Worm (Caenorhabditis elegans): ENCODE measurements around the gene crn-4.

crn-4 gene

DNA sequence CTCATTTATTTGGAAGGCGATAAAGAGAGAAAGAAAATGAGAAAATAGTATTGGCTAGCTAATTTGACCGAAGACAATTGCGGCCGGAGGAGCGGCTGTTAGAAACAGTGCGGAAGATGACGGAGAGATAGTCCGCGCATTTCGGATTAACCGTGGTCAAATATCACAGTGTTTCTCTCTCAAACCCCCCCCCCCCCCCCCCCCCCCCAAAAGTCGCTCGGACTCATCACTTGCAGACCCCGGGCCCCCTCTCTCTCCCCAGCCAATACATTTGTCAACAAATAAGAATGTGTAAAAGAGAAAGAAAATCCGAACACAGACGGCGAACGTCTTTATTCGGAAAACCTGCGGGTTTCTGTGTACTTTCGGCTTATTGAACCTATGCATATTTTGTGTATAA, 43.9 kb upstream of the crn-4 start:
- TF ChIP-seq ets-4 (tag; optimal IDR thresholded peaks at IDR 0.05) (no peak), K09A11.1 (tag; optimal IDR thresholded peaks at IDR 0.05; ENCODE audit: insufficient read depth) (no peak), Y22D7AL.16 (tag; optimal IDR thresholded peaks at IDR 0.05) (no peak), ceh-19 (GFP tag; optimal IDR thresholded peaks at IDR 0.05) (no peak), madf-2 (tag; optimal IDR thresholded peaks at IDR 0.05) (no peak), nfya-1 (tag; optimal IDR thresholded peaks at IDR 0.05) (no peak), K02D7.2 (tag; optimal IDR thresholded peaks at IDR 0.05) (no peak), pqm-1 (tag; optimal IDR thresholded peaks at IDR 0.05) (no peak), C38D4.7 (GFP tag; optimal IDR thresholded peaks at IDR 0.05) (no peak), dve-1 (tag; optimal IDR thresholded peaks at IDR 0.05) (no peak), unc-3 (GFP tag; conservative IDR thresholded peaks at IDR 0.05) (no peak), unc-3 (tag; optimal IDR thresholded peaks at IDR 0.05) (no peak), pat-9 (tag; optimal IDR thresholded peaks at IDR 0.05) (no peak), ceh-18 (tag; optimal IDR thresholded peaks at IDR 0.05) (no peak), gmeb-2 (tag; optimal IDR thresholded peaks at IDR 0.05) (no peak)

DNA sequence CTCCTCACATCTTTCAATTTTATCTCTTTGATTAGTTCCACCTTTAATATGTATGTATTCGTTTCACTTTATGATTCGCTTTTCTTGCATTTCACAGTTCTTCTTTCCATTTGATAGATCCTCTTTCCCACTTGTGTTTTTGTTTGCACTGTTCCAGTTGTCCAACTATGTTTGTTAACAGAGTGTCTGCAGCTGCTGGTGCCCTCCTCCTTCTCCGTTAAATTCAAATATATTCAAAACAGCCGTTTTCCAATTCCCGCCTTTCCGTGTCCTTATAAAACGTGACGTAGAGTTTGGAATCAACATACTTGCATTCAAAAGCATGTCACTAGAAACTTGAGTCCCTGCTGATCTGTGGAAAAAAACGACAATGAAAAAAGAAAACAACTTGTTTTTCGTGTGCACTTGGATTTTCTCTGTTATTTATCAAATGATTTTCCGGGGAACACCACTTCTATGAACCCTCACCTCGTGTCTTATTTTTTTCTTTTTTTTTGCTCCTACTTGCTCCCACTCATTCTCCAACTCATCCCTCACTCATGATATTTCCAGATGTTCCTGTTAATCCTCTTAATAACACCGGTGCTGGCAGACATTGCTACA, 36.4 kb upstream of the crn-4 start, which contains the start of gene T10H10.2:
Gene T10H10.2 (plus strand): TSS at position 553 of the 603 bp plus-strand sequence.
- TF ChIP-seq ceh-22 (tag; optimal IDR thresholded peaks at IDR 0.05) (no peak), tbx-7 (tag; optimal IDR thresholded peaks at IDR 0.05) (no peak), nfya-1 (tag; optimal IDR thresholded peaks at IDR 0.05) (no peak), che-1 (tag; optimal IDR thresholded peaks at IDR 0.05) (no peak), pax-1 (tag; optimal IDR thresholded peaks at IDR 0.05) (no peak), ceh-45 (GFP tag; IDR thresholded peaks at IDR 0.05) (no peak), ahr-1 (tag; optimal IDR thresholded peaks at IDR 0.05) (no peak), ceh-9 (tag; optimal IDR thresholded peaks at IDR 0.05) (no peak), pha-2 (tag; optimal IDR thresholded peaks at IDR 0.05) (no peak), fax-1 (tag; optimal IDR thresholded peaks at IDR 0.05) (no peak), ama-1 (optimal IDR thresholded peaks at IDR 0.05) (no peak), ttx-3 (tag; optimal IDR thresholded peaks at IDR 0.05) (no peak), ceh-24 (tag; optimal IDR thresholded peaks at IDR 0.05) (no peak), hlh-13 (GFP tag; optimal IDR thresholded peaks at IDR 0.05) (no peak), odd-2 (tag; optimal IDR thresholded peaks at IDR 0.05) (no peak), Y22D7AL.16 (tag; optimal IDR thresholded peaks at IDR 0.05) (no peak), hlh-15 (tag; optimal IDR thresholded peaks at IDR 0.05) (no peak)

DNA sequence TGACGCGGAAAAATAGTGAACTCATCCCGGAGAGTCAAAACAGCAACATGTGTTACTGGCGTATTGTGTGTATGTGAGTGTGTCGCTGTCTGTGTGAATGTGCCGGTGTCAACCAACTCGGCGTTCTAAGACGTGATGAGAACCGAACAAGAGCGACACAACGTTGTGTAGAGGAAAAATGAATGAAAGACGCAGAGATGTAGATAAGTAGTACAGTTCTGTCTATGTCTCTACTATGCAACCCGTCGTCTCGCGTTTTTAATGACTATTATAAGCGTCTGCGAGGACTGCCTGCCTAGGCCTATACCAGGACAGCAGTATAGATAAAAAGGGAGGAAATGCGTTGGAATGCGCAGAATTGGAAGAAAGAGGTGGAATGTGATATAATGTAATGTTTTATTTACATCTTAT, 30.1 kb upstream of the crn-4 start:
- TF ChIP-seq ref-2 (tag; optimal IDR thresholded peaks at IDR 0.05) (peak; percentile 18), ceh-6 (GFP tag; optimal IDR thresholded peaks at IDR 0.05) (no peak), ceh-2 (tag; optimal IDR thresholded peaks at IDR 0.05) (peak; percentile 26), ama-1 (optimal IDR thresholded peaks at IDR 0.05) (no peak), sox-2 (GFP tag; IDR thresholded peaks at IDR 0.05) (no peak), rnt-1 (tag; optimal IDR thresholded peaks at IDR 0.05) (peak; percentile 13), hlh-8 (tag; optimal IDR thresholded peaks at IDR 0.05) (peak; percentile 41), elt-2 (tag; optimal IDR thresholded peaks at IDR 0.05) (peak; percentile 57), madf-2 (tag; optimal IDR thresholded peaks at IDR 0.05) (no peak), pat-9 (tag; optimal IDR thresholded peaks at IDR 0.05) (no peak), hlh-6 (tag; optimal IDR thresholded peaks at IDR 0.05) (peak; percentile 23), F13H6.1 (tag; optimal IDR thresholded peaks at IDR 0.05) (no peak), ceh-22 (tag; optimal IDR thresholded peaks at IDR 0.05) (no peak), odd-2 (tag; optimal IDR thresholded peaks at IDR 0.05) (no peak), pha-4 (tag; optimal IDR thresholded peaks at IDR 0.05) (no peak), fax-1 (tag; optimal IDR thresholded peaks at IDR 0.05) (no peak), dve-1 (tag; optimal IDR thresholded peaks at IDR 0.05) (peak; percentile 20), ceh-18 (tag; optimal IDR thresholded peaks at IDR 0.05) (peak; percentile 35), pag-3 (tag; optimal IDR thresholded peaks at IDR 0.05; ENCODE audit: borderline replicate concordance) (no peak), ceh-31 (tag; optimal IDR thresholded peaks at IDR 0.05) (peak; percentile 58), sox-4 (tag; optimal IDR thresholded peaks at IDR 0.05) (no peak), pros-1 (tag; optimal IDR thresholded peaks at IDR 0.05) (no peak), unc-3 (GFP tag; conservative IDR thresholded peaks at IDR 0.05) (no peak), unc-3 (tag; optimal IDR thresholded peaks at IDR 0.05) (no peak), ceh-34 (tag; optimal IDR thresholded peaks at IDR 0.05) (peak; percentile 3), nhr-232 (tag; optimal IDR thresholded peaks at IDR 0.05) (no peak), sdc-2 (tag; optimal IDR thresholded peaks at IDR 0.05) (peak; percentile 59), pqm-1 (tag; optimal IDR thresholded peaks at IDR 0.05) (no peak), nhr-11 (tag; optimal IDR thresholded peaks at IDR 0.05) (no peak), nfya-1 (tag; optimal IDR thresholded peaks at IDR 0.05) (peak; percentile 6), ceh-45 (GFP tag; IDR thresholded peaks at IDR 0.05) (no peak), pha-2 (tag; optimal IDR thresholded peaks at IDR 0.05) (no peak)
